Worm (Caenorhabditis elegans): ENCODE measurements around the gene F56D6.9.
A peak's percentile ranks its signal among the peaks of the same experiment; 100 is the strongest.

The F56D6.9 gene

ce11 chrIV:3892027-3892426 lies at the start of gene F56D6.9:
Gene F56D6.9 (plus strand): TSS chrIV:3892327.
- TF ChIP-seq mep-1 (tag; optimal IDR thresholded peaks at IDR 0.05): no peak
- TF ChIP-seq hlh-1 (tag; optimal IDR thresholded peaks at IDR 0.05): no peak
- no peak for TF ChIP-seq pha-4 (tag; optimal IDR thresholded peaks at IDR 0.05)
- TF ChIP-seq snpc-4 (tag; optimal IDR thresholded peaks at IDR 0.05): no peak
- TF ChIP-seq ceh-43 (GFP tag; optimal IDR thresholded peaks at IDR 0.05): no peak
- TF ChIP-seq lin-32 (GFP tag; optimal IDR thresholded peaks at IDR 0.05): no peak
- no peak for TF ChIP-seq flh-1 (GFP tag; optimal IDR thresholded peaks at IDR 0.05)
- TF ChIP-seq tbx-8 (GFP tag; optimal IDR thresholded peaks at IDR 0.05): no peak
- TF ChIP-seq sem-2 (GFP tag; optimal IDR thresholded peaks at IDR 0.05): no peak
- TF ChIP-seq elt-1 (tag; optimal IDR thresholded peaks at IDR 0.05; ENCODE audit: borderline replicate concordance, insufficient read depth): no peak
- no peak for TF ChIP-seq nhr-12 (tag; optimal IDR thresholded peaks at IDR 0.05)

DNA sequence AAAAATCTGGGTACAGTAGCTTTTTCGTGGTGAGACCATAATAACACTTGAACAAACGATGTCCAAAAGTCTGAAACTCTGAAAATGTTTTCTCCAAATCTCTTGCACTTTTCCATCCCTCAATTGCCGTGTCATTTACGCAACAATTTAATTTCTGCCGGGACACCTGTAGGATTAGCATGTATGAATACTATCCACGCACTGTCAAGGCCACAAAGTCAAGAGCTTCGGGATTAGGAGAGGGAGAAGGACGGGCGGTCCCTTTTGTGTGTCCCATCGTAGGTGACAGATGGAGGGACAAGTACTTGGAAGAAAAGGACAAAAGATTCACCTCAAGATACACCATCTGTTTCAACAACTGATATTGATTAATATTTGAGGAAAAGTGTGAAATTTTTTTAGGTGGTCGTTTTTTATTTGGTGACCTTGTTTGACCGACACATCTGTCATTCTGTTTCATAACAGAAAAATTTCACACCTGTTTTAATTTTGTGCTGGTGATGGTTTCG lies 49.1 kb upstream of the F56D6.9 start:
- TF ChIP-seq ztf-11 (tag; optimal IDR thresholded peaks at IDR 0.05): peak; percentile 13
- peak; percentile 7 for TF ChIP-seq unc-62 (GFP tag; optimal IDR thresholded peaks at IDR 0.05)
- peak; percentile 96 for TF ChIP-seq nhr-2 (tag; optimal IDR thresholded peaks at IDR 0.05)
- no peak for TF ChIP-seq pha-4 (tag; optimal IDR thresholded peaks at IDR 0.05)
- TF ChIP-seq cnd-1 (tag; optimal IDR thresholded peaks at IDR 0.05): peak; percentile 92

ce11 chrIV:3844004-3844403 lies 48.1 kb upstream of the F56D6.9 start:
- TF ChIP-seq nhr-28 (tag; optimal IDR thresholded peaks at IDR 0.05) (no peak), lin-32 (GFP tag; optimal IDR thresholded peaks at IDR 0.05) (peak; percentile 22), cnd-1 (tag; optimal IDR thresholded peaks at IDR 0.05) (peak; percentile 47)

DNA sequence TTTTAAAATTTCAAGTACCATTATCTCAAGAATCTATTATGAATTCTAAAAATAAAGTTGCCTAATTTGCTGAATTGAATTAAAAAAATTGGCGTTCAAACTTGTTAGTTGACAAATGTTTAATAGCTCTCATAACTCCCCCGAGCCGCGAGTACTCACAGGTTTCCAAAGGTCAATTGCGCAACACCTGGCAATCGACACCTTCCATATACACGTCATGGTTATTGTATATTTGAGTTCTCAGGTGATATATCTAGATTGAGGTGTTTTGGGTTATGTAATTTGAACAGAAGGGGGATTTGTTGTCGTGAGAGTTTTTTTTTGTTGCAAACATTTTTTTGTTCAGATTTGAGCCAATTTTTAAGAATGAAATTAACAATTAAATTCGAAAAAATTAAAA lies 47.5 kb upstream of the F56D6.9 start:
- TF ChIP-seq ceh-39 (tag; optimal IDR thresholded peaks at IDR 0.05) (no peak), nhr-2 (tag; optimal IDR thresholded peaks at IDR 0.05) (peak; percentile 87), mep-1 (tag; optimal IDR thresholded peaks at IDR 0.05) (no peak), sptf-1 (tag; optimal IDR thresholded peaks at IDR 0.05) (no peak), ham-2 (GFP tag; optimal IDR thresholded peaks at IDR 0.05) (no peak), ceh-83 (GFP tag; optimal IDR thresholded peaks at IDR 0.05) (no peak), zip-8 (tag; optimal IDR thresholded peaks at IDR 0.05) (peak; percentile 79), pha-4 (tag; optimal IDR thresholded peaks at IDR 0.05) (no peak)

ce11 chrIV:3847489-3847888 lies 44.6 kb upstream of the F56D6.9 start:
- TF ChIP-seq lsy-2 (tag; optimal IDR thresholded peaks at IDR 0.05): no peak
- peak; percentile 86 for TF ChIP-seq ces-1 (GFP tag; optimal IDR thresholded peaks at IDR 0.05)

DNA sequence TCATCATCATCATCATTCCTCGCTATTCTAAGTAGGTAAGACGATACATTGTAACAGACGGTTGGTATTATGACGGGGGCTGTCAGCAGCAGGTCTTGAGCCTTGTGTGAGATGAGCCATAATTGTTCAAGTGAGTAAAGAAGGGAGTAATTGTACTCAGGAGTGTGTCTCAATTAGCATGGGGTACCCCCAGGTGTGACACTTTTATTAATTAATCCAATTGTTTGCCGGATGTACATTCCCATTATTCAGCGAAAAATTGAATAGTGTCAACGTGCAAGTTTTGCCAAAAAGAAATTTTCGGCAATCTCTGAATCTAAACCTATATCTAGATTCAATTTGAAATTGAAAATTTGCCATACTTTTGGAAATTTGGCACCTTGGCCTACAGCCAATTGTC lies 43.1 kb upstream of the F56D6.9 start:
- no peak for TF ChIP-seq tbx-8 (GFP tag; optimal IDR thresholded peaks at IDR 0.05)
- TF ChIP-seq unc-39 (tag; optimal IDR thresholded peaks at IDR 0.05): no peak
- no peak for TF ChIP-seq sem-2 (GFP tag; optimal IDR thresholded peaks at IDR 0.05)
- TF ChIP-seq unc-62 (GFP tag; optimal IDR thresholded peaks at IDR 0.05): no peak
- no peak for TF ChIP-seq nhr-237 (tag; optimal IDR thresholded peaks at IDR 0.05)
- TF ChIP-seq lin-32 (GFP tag; optimal IDR thresholded peaks at IDR 0.05): peak; percentile 65
- no peak for TF ChIP-seq drap-1 (GFP tag; optimal IDR thresholded peaks at IDR 0.05)
- peak; percentile 79 for TF ChIP-seq ces-1 (GFP tag; optimal IDR thresholded peaks at IDR 0.05)
- no peak for TF ChIP-seq blmp-1 (tag; optimal IDR thresholded peaks at IDR 0.05)
- no peak for TF ChIP-seq sptf-1 (tag; optimal IDR thresholded peaks at IDR 0.05)
- TF ChIP-seq nhr-28 (tag; optimal IDR thresholded peaks at IDR 0.05): no peak
- peak; percentile 24 for TF ChIP-seq nhr-2 (tag; optimal IDR thresholded peaks at IDR 0.05)
- no peak for TF ChIP-seq elt-3 (tag; optimal IDR thresholded peaks at IDR 0.05)
- TF ChIP-seq ham-2 (GFP tag; optimal IDR thresholded peaks at IDR 0.05): no peak
- no peak for TF ChIP-seq zip-8 (tag; optimal IDR thresholded peaks at IDR 0.05)
- no peak for TF ChIP-seq ztf-11 (tag; optimal IDR thresholded peaks at IDR 0.05)
- TF ChIP-seq lin-13 (tag; optimal IDR thresholded peaks at IDR 0.05): no peak
- TF ChIP-seq lsy-2 (tag; optimal IDR thresholded peaks at IDR 0.05): no peak
- TF ChIP-seq ceh-43 (GFP tag; optimal IDR thresholded peaks at IDR 0.05): peak; percentile 52
- TF ChIP-seq elt-1 (tag; optimal IDR thresholded peaks at IDR 0.05; ENCODE audit: borderline replicate concordance, insufficient read depth): no peak
- no peak for TF ChIP-seq nhr-76 (tag; optimal IDR thresholded peaks at IDR 0.05)
- no peak for TF ChIP-seq mep-1 (tag; optimal IDR thresholded peaks at IDR 0.05)
